Worm (Caenorhabditis elegans) whole organism, L4 larva: ENCODE data around the gene F53F1.4.

Experiments used
- F10B5.3 ChIP-seq: sonication (generic microtip); optimal IDR thresholded peaks from 2 replicates; lab custom pipeline; 2016; ENCODE audit warnings: mild to moderate bottlenecking, missing genetic modification characterization, missing compliant biosample characterization
- T26A8.4 ChIP-seq: fragments of 200-800 bp; sonication (Bioruptor generic); IDR thresholded peaks from 2 replicates; pipeline ENCODE4 v1.3.6; 2022; ENCODE audit warnings: missing genetic modification characterization, missing compliant biosample characterization
- aha-1 ChIP-seq: fragments of 150-350 bp; peaks from one replicate; lab custom pipeline; 2014; ENCODE audit warnings: missing biosample characterization, missing genetic modification characterization
- aly-2 ChIP-seq: sonication (generic microtip); optimal IDR thresholded peaks from 2 replicates; lab custom pipeline; 2018; ENCODE audit warnings: missing biosample characterization, missing genetic modification characterization
- ama-1 ChIP-seq: fragments of 150-350 bp; optimal IDR thresholded peaks from 2 replicates; lab custom pipeline; 2014; ENCODE audit warnings: inconsistent platforms, mixed read lengths
- attf-4 ChIP-seq: sonication (generic microtip); optimal IDR thresholded peaks from 3 replicates; lab custom pipeline; 2017; ENCODE audit warnings: missing biosample characterization, missing genetic modification characterization
- ceh-28 ChIP-seq: fragments of 150-350 bp; optimal IDR thresholded peaks from 2 replicates; lab custom pipeline; 2014; ENCODE audit warnings: missing biosample characterization, missing genetic modification reagents, missing genetic modification characterization
- ctbp-1 ChIP-seq: fragments of 200-800 bp; sonication (Bioruptor generic); IDR thresholded peaks from 2 replicates; pipeline ENCODE4 v1.3.6; 2022; ENCODE audit warnings: missing genetic modification reagents, missing genetic modification characterization, missing compliant biosample characterization
- daf-19 ChIP-seq: fragments of 200-800 bp; sonication (Bioruptor generic); conservative IDR thresholded peaks from 2 replicates; pipeline ENCODE4 v1.3.6; 2022; ENCODE audit warnings: missing genetic modification characterization, missing compliant biosample characterization
- daf-8 ChIP-seq: fragments of 200-800 bp; sonication (Bioruptor generic); IDR thresholded peaks from 2 replicates; pipeline ENCODE4 v1.3.6; 2022; ENCODE audit warnings: missing genetic modification characterization, missing compliant biosample characterization
- dmd-6 ChIP-seq: fragments of 200-800 bp; sonication (Bioruptor generic); IDR thresholded peaks from 2 replicates; pipeline ENCODE4 v1.3.6; 2022; ENCODE audit warnings: missing genetic modification reagents, missing genetic modification characterization, missing compliant biosample characterization
- dmd-9 ChIP-seq: fragments of 200-800 bp; sonication (Bioruptor generic); IDR thresholded peaks from 2 replicates; pipeline ENCODE4 v1.3.6; 2022; ENCODE audit warnings: missing genetic modification reagents, missing genetic modification characterization, missing compliant biosample characterization
- duxl-1 ChIP-seq: sonication (generic microtip); optimal IDR thresholded peaks from 2 replicates; lab custom pipeline; 2016; ENCODE audit warnings: mild to moderate bottlenecking, missing genetic modification characterization, moderate library complexity, missing compliant biosample characterization; ENCODE audit not compliant: poor library complexity
- gei-8 ChIP-seq: fragments of 200-800 bp; sonication (Bioruptor generic); optimal IDR thresholded peaks from 2 replicates; lab custom pipeline; 2018; ENCODE audit warnings: mild to moderate bottlenecking, missing genetic modification characterization, missing compliant biosample characterization
- hlh-11 ChIP-seq: fragments of 200-800 bp; sonication (Bioruptor generic); optimal IDR thresholded peaks from 2 replicates; lab custom pipeline; 2018; ENCODE audit warnings: mild to moderate bottlenecking, missing genetic modification characterization, missing compliant biosample characterization
- hmg-1.1 ChIP-seq: fragments of 200-800 bp; sonication (Bioruptor generic); IDR thresholded peaks from 2 replicates; pipeline ENCODE4 v1.3.6; 2022; ENCODE audit warnings: missing genetic modification reagents, missing genetic modification characterization, missing compliant biosample characterization
- lin-1 ChIP-seq: fragments of 200-800 bp; sonication (Bioruptor generic); IDR thresholded peaks from 2 replicates; pipeline ENCODE4 v1.3.6; 2022; ENCODE audit warnings: missing genetic modification reagents, missing genetic modification characterization, missing compliant biosample characterization
- lin-13 ChIP-seq: fragments of 150-350 bp; optimal IDR thresholded peaks from 2 replicates; lab custom pipeline; 2014; ENCODE audit warnings: missing biosample characterization, missing genetic modification reagents, missing genetic modification characterization
- lin-15B ChIP-seq: fragments of 150-350 bp; sonication (generic microtip); optimal IDR thresholded peaks from 3 replicates; lab custom pipeline; 2014; ENCODE audit warnings: missing biosample characterization, missing genetic modification characterization
- lsy-2 ChIP-seq, 2 experiments: fragments of 150-350 bp in 1 of 2; sonication (generic microtip) in 1 of 2; optimal IDR thresholded peaks; 2 replicates each; lab custom pipeline; 2014 to 2017; ENCODE audit warnings: missing biosample characterization in 2 of 2, missing genetic modification characterization in 2 of 2
- mdl-1 ChIP-seq, 2 experiments: fragments of 150-350 bp in 1 of 2; sonication (generic microtip) in 1 of 2; optimal IDR thresholded peaks; 2 replicates each; lab custom pipeline; 2014 to 2017; ENCODE audit warnings: missing biosample characterization in 2 of 2, missing genetic modification characterization in 2 of 2
- mep-1 ChIP-seq: fragments of 150-350 bp; sonication (generic microtip); optimal IDR thresholded peaks from 3 replicates; lab custom pipeline; 2014; ENCODE audit warnings: missing biosample characterization, missing genetic modification characterization
- mes-2 ChIP-seq: sonication (generic microtip); optimal IDR thresholded peaks from 2 replicates; lab custom pipeline; 2016; ENCODE audit warnings: missing genotype, mild to moderate bottlenecking, missing genetic modification characterization, missing compliant biosample characterization; ENCODE audit not compliant: poor library complexity, severe bottlenecking
- mxl-3 ChIP-seq: fragments of 200-800 bp; sonication (Bioruptor generic); optimal IDR thresholded peaks from 2 replicates; lab custom pipeline; 2018; ENCODE audit warnings: mild to moderate bottlenecking, missing genetic modification characterization, missing compliant biosample characterization
- nhr-102 ChIP-seq: sonication (generic microtip); optimal IDR thresholded peaks from 2 replicates; lab custom pipeline; 2016; ENCODE audit warnings: mild to moderate bottlenecking, missing genetic modification characterization, moderate library complexity, missing compliant biosample characterization
- nhr-111 ChIP-seq: fragments of 200-800 bp; sonication (Bioruptor generic); optimal IDR thresholded peaks from 2 replicates; lab custom pipeline; 2018; ENCODE audit warnings: mild to moderate bottlenecking, missing genetic modification characterization, missing compliant biosample characterization
- nhr-25 ChIP-seq: sonication (generic microtip); optimal IDR thresholded peaks from 2 replicates; lab custom pipeline; 2017; ENCODE audit warnings: missing genetic modification characterization, mild to moderate bottlenecking, missing compliant biosample characterization, antibody characterized with exemption, moderate library complexity, borderline replicate concordance; ENCODE audit not compliant: insufficient read depth
- nhr-28 ChIP-seq: fragments of 150-350 bp; optimal IDR thresholded peaks from 2 replicates; lab custom pipeline; 2014; ENCODE audit warnings: missing biosample characterization, missing genetic modification characterization
- nhr-6 ChIP-seq: fragments of 150-350 bp; optimal IDR thresholded peaks from 2 replicates; lab custom pipeline; 2014; ENCODE audit warnings: missing biosample characterization, missing genetic modification characterization
- nhr-76 ChIP-seq: fragments of 150-350 bp; optimal IDR thresholded peaks from 2 replicates; lab custom pipeline; 2014; ENCODE audit warnings: missing biosample characterization, missing genetic modification characterization
- pha-4 ChIP-seq, 2 experiments: fragments of 150-350 bp in 1 of 2; fragments of 200-800 bp in 1 of 2; sonication (Bioruptor generic) in 1 of 2; IDR thresholded peaks in 1 of 2; optimal IDR thresholded peaks in 1 of 2; 2 replicates each; pipeline versions ENCODE4 v1.3.6 to Lab custom; 2014 to 2022; ENCODE audit warnings: missing genetic modification characterization in 2 of 2, missing genetic modification reagents in 2 of 2, missing biosample characterization in 1 of 2, missing compliant biosample characterization in 1 of 2
- php-3 ChIP-seq: fragments of 200-800 bp; sonication (Bioruptor generic); IDR thresholded peaks from 2 replicates; pipeline ENCODE4 v1.3.6; 2022; ENCODE audit warnings: missing genetic modification reagents, missing genetic modification characterization, missing compliant biosample characterization
- rbr-2 ChIP-seq: sonication (generic microtip); optimal IDR thresholded peaks from 2 replicates; lab custom pipeline; 2016; ENCODE audit warnings: missing genotype, missing genetic modification characterization, missing compliant biosample characterization
- saeg-2 ChIP-seq: fragments of 200-800 bp; sonication (Bioruptor generic); IDR thresholded peaks from 2 replicates; pipeline ENCODE4 v1.3.6; 2022; ENCODE audit warnings: missing genetic modification reagents, missing genetic modification characterization, missing compliant biosample characterization
- set-16 ChIP-seq: fragments of 200-800 bp; sonication (Bioruptor generic); IDR thresholded peaks from 2 replicates; pipeline ENCODE4 v1.3.6; 2022; ENCODE audit warnings: missing genetic modification reagents, missing genetic modification characterization, missing compliant biosample characterization
- snpc-4 ChIP-seq: fragments of 150-350 bp; optimal IDR thresholded peaks from 2 replicates; lab custom pipeline; 2014; ENCODE audit warnings: missing biosample characterization, missing genetic modification characterization
- spr-3 ChIP-seq: fragments of 200-800 bp; sonication (Bioruptor generic); optimal IDR thresholded peaks from 2 replicates; lab custom pipeline; 2018; ENCODE audit warnings: mild to moderate bottlenecking, missing genetic modification characterization, missing compliant biosample characterization
- tra-1 ChIP-seq: fragments of 200-800 bp; sonication (Bioruptor generic); IDR thresholded peaks from 2 replicates; pipeline ENCODE4 v1.3.6; 2022; ENCODE audit warnings: missing genetic modification reagents, missing genetic modification characterization, missing compliant biosample characterization
- zag-1 ChIP-seq: fragments of 150-350 bp; optimal IDR thresholded peaks from 2 replicates; lab custom pipeline; 2014; ENCODE audit warnings: missing biosample characterization, missing genetic modification characterization
- ztf-11 ChIP-seq: fragments of 150-350 bp; optimal IDR thresholded peaks from 2 replicates; lab custom pipeline; 2014; ENCODE audit warnings: missing biosample characterization, missing genetic modification characterization

F53F1.4 gene

DNA sequence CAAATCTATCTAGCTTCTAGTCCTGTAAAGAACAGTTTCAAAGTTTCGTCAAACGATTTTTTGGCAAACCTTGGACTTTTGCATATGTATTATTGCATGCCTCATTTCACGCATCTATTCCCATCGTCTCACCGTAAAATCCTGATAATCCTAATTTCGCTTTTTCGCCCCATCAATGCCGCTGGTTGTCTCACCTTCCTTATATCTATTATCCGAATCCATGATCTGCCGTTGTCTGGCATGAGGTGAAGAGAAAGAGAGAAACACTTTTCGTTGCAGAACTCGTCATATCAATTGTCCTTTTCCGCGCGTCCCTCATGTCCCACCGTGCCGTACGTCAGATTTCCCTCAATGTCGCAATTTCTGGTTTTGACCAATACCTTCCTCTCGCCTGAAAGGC lies 3.7 kb downstream of the F53F1.4 start, which contains the start of gene cut-2:
cut-2 (plus strand) TSS at position 365 of the 400 bp plus-strand sequence.
- peak; percentile 63 for TF ChIP-seq mxl-3
- TF ChIP-seq ztf-11 (tag; lab: Kevin White, UChicago) = no peak
- TF ChIP-seq dmd-9 = no peak
- no peak for TF ChIP-seq zag-1 (tag; lab: Kevin White, UChicago)
- TF ChIP-seq daf-19 (GFP tag; lab: Robert Waterston, UW) = no peak
- no peak for TF ChIP-seq mes-2
- no peak for TF ChIP-seq nhr-102
- no peak for TF ChIP-seq mep-1 (tag; lab: Kevin White, UChicago)
- TF ChIP-seq hlh-11 (tag; lab: Kevin White, UChicago) = peak; percentile 8

DNA sequence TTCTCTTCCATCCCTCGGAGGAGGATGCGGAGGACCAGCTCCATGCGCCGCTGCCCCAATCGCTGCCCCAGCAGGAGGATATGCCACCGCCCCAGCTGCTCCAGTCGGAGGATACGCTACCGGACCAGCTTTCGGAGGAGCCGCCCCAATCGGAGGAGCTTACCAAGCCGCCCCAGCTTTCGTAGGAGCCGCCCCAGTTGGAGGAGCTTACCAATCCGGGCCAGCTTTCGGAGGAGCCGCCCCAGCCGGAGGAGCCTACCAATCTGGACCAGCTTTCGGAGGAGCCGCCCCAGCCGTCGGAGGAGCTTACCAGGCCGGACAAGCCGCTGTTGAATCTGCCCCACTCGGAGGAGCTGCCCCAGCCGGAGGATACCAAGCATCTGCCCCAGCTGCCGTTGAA lies 4.6 kb downstream of the F53F1.4 start:
- TF ChIP-seq F10B5.3 (tag; lab: Kevin White, UChicago) = peak; percentile 6
- no peak for TF ChIP-seq mdl-1 (tag; optimal IDR thresholded peaks at IDR 0.05; lab: Kevin White, UChicago)
- no peak for TF ChIP-seq ama-1 (lab: Kevin White, UChicago)
- no peak for TF ChIP-seq aly-2 (tag; lab: Kevin White, UChicago)
- no peak for TF ChIP-seq lin-15B (tag; lab: Kevin White, UChicago)
- no peak for TF ChIP-seq ceh-28 (tag; lab: Kevin White, UChicago)
- TF ChIP-seq spr-3 (GFP tag; lab: Kevin White, UChicago) = no peak
- no peak for TF ChIP-seq ztf-11 (tag; lab: Kevin White, UChicago)
- TF ChIP-seq lsy-2 (tag; optimal IDR thresholded peaks at IDR 0.05; lab: Kevin White, UChicago) = no peak
- no peak for TF ChIP-seq dmd-6
- no peak for TF ChIP-seq rbr-2 (tag; lab: Kevin White, UChicago)
- TF ChIP-seq lin-1 (GFP tag; lab: Robert Waterston, UW) = no peak
- no peak for TF ChIP-seq saeg-2 (GFP tag; lab: Robert Waterston, UW)
- TF ChIP-seq nhr-76 = no peak
- TF ChIP-seq duxl-1 (tag; lab: Kevin White, UChicago) = no peak
- peak; percentile 29 for TF ChIP-seq gei-8 (GFP tag; lab: Kevin White, UChicago)
- TF ChIP-seq nhr-28 (tag; lab: Kevin White, UChicago) = no peak
- TF ChIP-seq hmg-1.1 (GFP tag; lab: Robert Waterston, UW) = 0 out of 2 replicates have a peak, but pooled peaks have one; percentile 43
- TF ChIP-seq mes-2 = no peak
- no peak for TF ChIP-seq php-3 (GFP tag; lab: Robert Waterston, UW)
- TF ChIP-seq attf-4 = no peak
- no peak for TF ChIP-seq nhr-102
- no peak for TF ChIP-seq snpc-4 (tag; lab: Kevin White, UChicago)
- TF ChIP-seq lin-13 (GFP tag; lab: Kevin White, UChicago) = no peak
- peak; percentile 89 for TF ChIP-seq aha-1 (tag; lab: Kevin White, UChicago)
- no peak for TF ChIP-seq nhr-25 (tag; lab: Kevin White, UChicago)
- 0 out of 2 replicates have a peak, but pooled peaks have one; percentile 20 for TF ChIP-seq ctbp-1 (GFP tag; lab: Robert Waterston, UW)
- no peak for TF ChIP-seq nhr-111
- no peak for TF ChIP-seq nhr-6 (tag; lab: Kevin White, UChicago)
- peak; percentile 99 for TF ChIP-seq set-16 (GFP tag; lab: Robert Waterston, UW)
- no peak for TF ChIP-seq daf-8 (GFP tag; lab: Robert Waterston, UW)
- TF ChIP-seq dmd-9 = 0 out of 2 replicates have a peak, but pooled peaks have one; percentile 40
- TF ChIP-seq pha-4 (GFP tag; IDR thresholded peaks at IDR 0.05; lab: Robert Waterston, UW) = peak; percentile 70; the same call in 1 of the 2 replicates
- no peak for TF ChIP-seq pha-4 (tag; optimal IDR thresholded peaks at IDR 0.05; lab: Kevin White, UChicago)
- no peak; the same call in 1 of the 2 replicates for TF ChIP-seq T26A8.4 (GFP tag; lab: Robert Waterston, UW)
- TF ChIP-seq tra-1 (GFP tag; lab: Robert Waterston, UW) = no peak
